Worm (Caenorhabditis elegans) whole organism, early embryonic: ENCODE measurements around the gene nhr-98.

Experiments
- B0310.2 ChIP-seq: sonication (generic microtip); optimal IDR thresholded peaks from 2 replicates; lab custom pipeline; 2016; ENCODE audit warnings: mild to moderate bottlenecking, missing genetic modification characterization, missing compliant biosample characterization
- F13C5.2 ChIP-seq: sonication (generic microtip); optimal IDR thresholded peaks from 2 replicates; lab custom pipeline; 2017; ENCODE audit warnings: mild to moderate bottlenecking, missing genetic modification characterization, inconsistent platforms, missing compliant biosample characterization
- aly-1 ChIP-seq: sonication (generic microtip); optimal IDR thresholded peaks from 2 replicates; lab custom pipeline; 2016; ENCODE audit warnings: missing genetic modification characterization, missing compliant biosample characterization
- ama-1 ChIP-seq: fragments of 150-350 bp; optimal IDR thresholded peaks from 2 replicates; lab custom pipeline; 2014
- ceh-13 ChIP-seq: fragments of 200-800 bp; sonication (Bioruptor generic); optimal IDR thresholded peaks from 2 replicates; lab custom pipeline; 2018; ENCODE audit warnings: mild to moderate bottlenecking, missing genetic modification characterization, missing compliant biosample characterization
- ceh-36 ChIP-seq: sonication (generic microtip); optimal IDR thresholded peaks from 2 replicates; lab custom pipeline; 2016; ENCODE audit warnings: missing genetic modification characterization, inconsistent platforms, missing compliant biosample characterization
- ets-7 ChIP-seq: sonication (generic microtip); optimal IDR thresholded peaks from 2 replicates; lab custom pipeline; 2016; ENCODE audit warnings: missing genotype, missing genetic modification characterization, missing compliant biosample characterization
- flt-1 ChIP-seq: fragments of 200-800 bp; sonication (Bioruptor generic); IDR thresholded peaks from 2 replicates; pipeline ENCODE4 v1.3.6; 2022; ENCODE audit warnings: missing genetic modification characterization, missing compliant biosample characterization
- hmbx-1 ChIP-seq: sonication (generic microtip); optimal IDR thresholded peaks from 2 replicates; lab custom pipeline; 2016; ENCODE audit warnings: mild to moderate bottlenecking, missing genetic modification characterization, missing compliant biosample characterization
- hmg-4 ChIP-seq: fragments of 200-800 bp; sonication (Bioruptor generic); optimal IDR thresholded peaks from 2 replicates; lab custom pipeline; 2018; ENCODE audit warnings: mild to moderate bottlenecking, missing genetic modification characterization, missing compliant biosample characterization
- hnd-1 ChIP-seq: sonication (generic microtip); optimal IDR thresholded peaks from 2 replicates; lab custom pipeline; 2016; ENCODE audit warnings: missing genetic modification characterization, missing compliant biosample characterization
- pes-1 ChIP-seq: fragments of 200-800 bp; sonication (Bioruptor generic); IDR thresholded peaks from 2 replicates; pipeline ENCODE4 v1.3.6; 2022; ENCODE audit warnings: missing genetic modification reagents, missing genetic modification characterization, missing compliant biosample characterization
- scrt-1 ChIP-seq: fragments of 200-800 bp; sonication (Bioruptor generic); IDR thresholded peaks from 2 replicates; pipeline ENCODE4 v1.3.6; 2022; ENCODE audit warnings: missing genetic modification characterization, missing compliant biosample characterization
- sea-1 ChIP-seq: fragments of 200-800 bp; sonication (Bioruptor generic); conservative IDR thresholded peaks from 2 replicates; pipeline ENCODE4 v1.3.6; 2022; ENCODE audit warnings: missing genetic modification characterization, missing compliant biosample characterization
- tbx-11 ChIP-seq: fragments of 200-800 bp; sonication (Bioruptor generic); IDR thresholded peaks from 2 replicates; pipeline ENCODE4 v1.3.6; 2022; ENCODE audit warnings: missing genetic modification characterization, missing compliant biosample characterization
- tbx-37 ChIP-seq: fragments of 200-800 bp; sonication (Bioruptor generic); conservative IDR thresholded peaks from 2 replicates; pipeline ENCODE4 v1.3.6; 2022; ENCODE audit warnings: missing genetic modification reagents, missing genetic modification characterization, missing compliant biosample characterization
- tra-4 ChIP-seq: sonication (generic microtip); optimal IDR thresholded peaks from 2 replicates; lab custom pipeline; 2017; ENCODE audit warnings: missing genetic modification characterization, missing compliant biosample characterization

nhr-98 gene

ce11 chrV:477664-478212 lies 24.1 kb downstream of the nhr-98 start, which contains the start of gene nhr-55:
TSS of gene nhr-55 (plus strand) at chrV:478162.
- TF ChIP-seq ama-1 (lab: Kevin White, UChicago) (no peak), tra-4 (tag; lab: Kevin White, UChicago) (no peak), pes-1 (GFP tag; lab: Robert Waterston, UW) (no peak), B0310.2 (tag; lab: Kevin White, UChicago) (no peak)

ce11 chrV:479046-479445 lies 25.4 kb downstream of the nhr-98 start:
- TF ChIP-seq aly-1 (tag; lab: Kevin White, UChicago) (no peak), B0310.2 (tag; lab: Kevin White, UChicago) (no peak), ets-7 (no peak), ama-1 (lab: Kevin White, UChicago) (no peak), tbx-11 (GFP tag; lab: Robert Waterston, UW) (no peak), sea-1 (GFP tag; lab: Robert Waterston, UW) (no peak), scrt-1 (no peak), ceh-36 (tag; lab: Kevin White, UChicago) (no peak), hmbx-1 (tag; lab: Kevin White, UChicago) (no peak), hnd-1 (tag; lab: Kevin White, UChicago) (no peak), flt-1 (GFP tag; lab: Robert Waterston, UW) (no peak), F13C5.2 (no peak), ceh-13 (GFP tag; lab: Kevin White, UChicago) (no peak), tra-4 (tag; lab: Kevin White, UChicago) (no peak), hmg-4 (GFP tag; lab: Kevin White, UChicago) (no peak), pes-1 (GFP tag; lab: Robert Waterston, UW) (no peak), tbx-37 (GFP tag; lab: Robert Waterston, UW) (no peak)

ce11 chrV:482860-483259 lies 29.2 kb downstream of the nhr-98 start:
- TF ChIP-seq tra-4 (tag; lab: Kevin White, UChicago) (no peak), hnd-1 (tag; lab: Kevin White, UChicago) (no peak), ceh-36 (tag; lab: Kevin White, UChicago) (no peak), tbx-37 (GFP tag; lab: Robert Waterston, UW) (no peak), hmbx-1 (tag; lab: Kevin White, UChicago) (no peak), ama-1 (lab: Kevin White, UChicago) (no peak), ceh-13 (GFP tag; lab: Kevin White, UChicago) (no peak), B0310.2 (tag; lab: Kevin White, UChicago) (no peak), aly-1 (tag; lab: Kevin White, UChicago) (no peak), ets-7 (no peak), F13C5.2 (no peak), sea-1 (GFP tag; lab: Robert Waterston, UW) (no peak), hmg-4 (GFP tag; lab: Kevin White, UChicago) (no peak), tbx-11 (GFP tag; lab: Robert Waterston, UW) (no peak), flt-1 (GFP tag; lab: Robert Waterston, UW) (no peak), scrt-1 (no peak), pes-1 (GFP tag; lab: Robert Waterston, UW) (no peak)

ce11 chrV:483289-483795 lies 29.7 kb downstream of the nhr-98 start, which contains the start of gene nhr-130:
TSS of gene nhr-130 (minus strand) at chrV:483339.
- TF ChIP-seq tra-4 (tag; lab: Kevin White, UChicago) (no peak), hmbx-1 (tag; lab: Kevin White, UChicago) (no peak), tbx-37 (GFP tag; lab: Robert Waterston, UW) (no peak), ceh-36 (tag; lab: Kevin White, UChicago) (no peak), flt-1 (GFP tag; lab: Robert Waterston, UW) (no peak), F13C5.2 (no peak), aly-1 (tag; lab: Kevin White, UChicago) (no peak)

ce11 chrV:484285-484890 lies 30.7 kb downstream of the nhr-98 start, which contains the start of gene nhr-212:
TSS of gene nhr-212 (plus strand) at chrV:484857.
- TF ChIP-seq hnd-1 (tag; lab: Kevin White, UChicago) (no peak), B0310.2 (tag; lab: Kevin White, UChicago) (no peak), aly-1 (tag; lab: Kevin White, UChicago) (no peak), ama-1 (lab: Kevin White, UChicago) (no peak), hmg-4 (GFP tag; lab: Kevin White, UChicago) (no peak), ceh-13 (GFP tag; lab: Kevin White, UChicago) (no peak)

ce11 chrV:486684-487083 lies 33.0 kb downstream of the nhr-98 start, which contains the start of gene nhr-211:
TSS of gene nhr-211 (plus strand) at chrV:486984.
- TF ChIP-seq scrt-1, result no peak
- no peak for TF ChIP-seq F13C5.2
- no peak for TF ChIP-seq flt-1 (GFP tag; lab: Robert Waterston, UW)
- TF ChIP-seq ceh-36 (tag; lab: Kevin White, UChicago), result no peak
- TF ChIP-seq hnd-1 (tag; lab: Kevin White, UChicago), result no peak
- TF ChIP-seq tbx-37 (GFP tag; lab: Robert Waterston, UW), result no peak

ce11 chrV:487980-488379 lies 34.3 kb downstream of the nhr-98 start:
- no peak for TF ChIP-seq hmbx-1 (tag; lab: Kevin White, UChicago)
